Fruit fly (Drosophila melanogaster) whole organism, embryonic: ENCODE results near the gene CG46309.

Source experiments
- Adf1 ChIP-seq: fragments of 200-800 bp; sonication (Bioruptor generic); IDR thresholded peaks from 2 replicates; pipeline ENCODE4 v1.3.6; 2022; ENCODE audit warnings: missing biosample characterization, missing genetic modification characterization
- Antp ChIP-seq: fragments of 200-800 bp; sonication (Bioruptor generic); optimal IDR thresholded peaks from 3 replicates; lab custom pipeline; 2016; ENCODE audit warnings: missing biosample characterization, missing genetic modification characterization
- B-H1 ChIP-seq: fragments of 200-800 bp; sonication (Bioruptor generic); IDR thresholded peaks from 3 replicates; pipeline ENCODE4 v1.3.6; 2022; ENCODE audit warnings: missing biosample characterization, missing genetic modification characterization
- CG11085 ChIP-seq: fragments of 200-800 bp; sonication (Bioruptor generic); IDR thresholded peaks from 2 replicates; pipeline ENCODE4 v1.3.6; 2022; ENCODE audit warnings: missing biosample characterization, missing genetic modification characterization
- CG12155 ChIP-seq: fragments of 200-800 bp; sonication (Bioruptor generic); optimal IDR thresholded peaks from 3 replicates; lab custom pipeline; 2016; ENCODE audit warnings: missing biosample characterization, missing genetic modification characterization
- CG13424 ChIP-seq: fragments of 200-800 bp; sonication (Bioruptor generic); optimal IDR thresholded peaks from 2 replicates; lab custom pipeline; 2019; ENCODE audit warnings: missing biosample characterization, mild to moderate bottlenecking, missing genetic modification characterization, moderate library complexity
- CG14014 ChIP-seq: fragments of 200-800 bp; sonication (Bioruptor generic); IDR thresholded peaks from 2 replicates; pipeline ENCODE4 v1.3.6; 2022; ENCODE audit warnings: missing biosample characterization, missing genetic modification characterization
- CG1529 ChIP-seq: fragments of 200-800 bp; sonication (Bioruptor generic); optimal IDR thresholded peaks from 3 replicates; lab custom pipeline; 2018; ENCODE audit warnings: missing biosample characterization, missing genetic modification characterization
- CG1602 ChIP-seq: fragments of 200-800 bp; sonication (Bioruptor generic); optimal IDR thresholded peaks from 3 replicates; lab custom pipeline; 2016; ENCODE audit warnings: missing biosample characterization, missing genetic modification characterization
- CG1647 ChIP-seq: fragments of 200-800 bp; sonication (Bioruptor generic); optimal IDR thresholded peaks from 3 replicates; lab custom pipeline; 2016; ENCODE audit warnings: missing biosample characterization, missing genetic modification characterization
- CG2129 ChIP-seq: fragments of 200-800 bp; sonication (Bioruptor generic); IDR thresholded peaks from 2 replicates; pipeline ENCODE4 v1.3.6; 2022; ENCODE audit warnings: missing biosample characterization, missing genetic modification characterization; ENCODE audit not compliant: partially characterized antibody
- CG2202 ChIP-seq: fragments of 200-800 bp; sonication (Bioruptor generic); optimal IDR thresholded peaks from 2 replicates; lab custom pipeline; 2018; ENCODE audit warnings: missing biosample characterization, mild to moderate bottlenecking, missing genetic modification characterization
- CG33557 ChIP-seq: fragments of 200-800 bp; sonication (Bioruptor generic); optimal IDR thresholded peaks from 2 replicates; lab custom pipeline; 2019; ENCODE audit warnings: missing biosample characterization, mild to moderate bottlenecking, missing genetic modification characterization, moderate library complexity
- CG34224 ChIP-seq: fragments of 200-800 bp; sonication (Bioruptor generic); IDR thresholded peaks from 3 replicates; pipeline ENCODE4 v1.3.6; 2022; ENCODE audit warnings: missing biosample characterization, missing genetic modification characterization; ENCODE audit not compliant: partially characterized antibody
- CG4820 ChIP-seq: fragments of 200-800 bp; sonication (Bioruptor generic); optimal IDR thresholded peaks from 3 replicates; lab custom pipeline; 2016; ENCODE audit warnings: missing biosample characterization, missing genetic modification characterization
- CG5953 ChIP-seq: fragments of 200-800 bp; sonication (Bioruptor generic); IDR thresholded peaks from 2 replicates; pipeline ENCODE4 v1.3.6; 2022; ENCODE audit warnings: missing biosample characterization, missing genetic modification characterization
- CG6654 ChIP-seq: fragments of 200-800 bp; sonication (Bioruptor generic); optimal IDR thresholded peaks from 2 replicates; lab custom pipeline; 2017; ENCODE audit warnings: missing biosample characterization, mild to moderate bottlenecking, missing genetic modification characterization
- CG7987 ChIP-seq: fragments of 200-800 bp; sonication (Bioruptor generic); optimal IDR thresholded peaks from 2 replicates; lab custom pipeline; 2018; ENCODE audit warnings: missing biosample characterization, mild to moderate bottlenecking, missing genetic modification characterization, moderate library complexity
- CG8944 ChIP-seq: fragments of 200-800 bp; sonication (Bioruptor generic); optimal IDR thresholded peaks from 3 replicates; lab custom pipeline; 2016; ENCODE audit warnings: missing biosample characterization, missing genetic modification characterization
- CG9876 ChIP-seq: fragments of 200-800 bp; sonication (Bioruptor generic); optimal IDR thresholded peaks from 2 replicates; lab custom pipeline; 2016; ENCODE audit warnings: missing biosample characterization, missing genetic modification characterization
- Camta ChIP-seq: fragments of 200-800 bp; sonication (Bioruptor generic); optimal IDR thresholded peaks from 2 replicates; lab custom pipeline; 2016; ENCODE audit warnings: missing biosample characterization, missing genetic modification characterization
- CoRest ChIP-seq: fragments of 200-800 bp; sonication (Bioruptor generic); optimal IDR thresholded peaks from 3 replicates; lab custom pipeline; 2018; ENCODE audit warnings: missing biosample characterization, mild to moderate bottlenecking, missing genetic modification characterization, moderate library complexity
- Dbx ChIP-seq: fragments of 200-800 bp; sonication (Bioruptor generic); IDR thresholded peaks from 3 replicates; pipeline ENCODE4 v1.3.6; 2022; ENCODE audit warnings: missing biosample characterization, missing genetic modification characterization
- Deaf1 ChIP-seq: fragments of 200-800 bp; optimal IDR thresholded peaks from 3 replicates; lab custom pipeline; 2019; ENCODE audit warnings: missing biosample characterization, mild to moderate bottlenecking, missing genetic modification characterization, moderate library complexity
- Dip3 ChIP-seq: fragments of 200-800 bp; sonication (Bioruptor generic); optimal IDR thresholded peaks from 3 replicates; lab custom pipeline; 2016; ENCODE audit warnings: missing biosample characterization, missing genetic modification characterization
- E2f1 ChIP-seq: fragments of 200-800 bp; sonication (Bioruptor generic); IDR thresholded peaks from 2 replicates; pipeline ENCODE4 v1.3.6; 2022; ENCODE audit warnings: missing biosample characterization, missing genetic modification characterization
- Ets65A ChIP-seq: fragments of 200-800 bp; sonication (Bioruptor generic); peaks from one replicate; lab custom pipeline; 2016; ENCODE audit warnings: missing biosample characterization, missing genetic modification characterization
- Kr ChIP-seq: fragments of 200-800 bp; sonication (Bioruptor generic); optimal IDR thresholded peaks from 2 replicates; lab custom pipeline; 2017; ENCODE audit warnings: missing biosample characterization, mild to moderate bottlenecking, missing genetic modification characterization
- MTF-1 ChIP-seq: fragments of 200-800 bp; sonication (Bioruptor generic); optimal IDR thresholded peaks from 2 replicates; lab custom pipeline; 2018; ENCODE audit warnings: missing biosample characterization, mild to moderate bottlenecking, missing genetic modification characterization, borderline replicate concordance
- Optix ChIP-seq: fragments of 200-800 bp; sonication (Bioruptor generic); IDR thresholded peaks from 3 replicates; pipeline ENCODE4 v1.3.6; 2022; ENCODE audit warnings: missing biosample characterization, missing genetic modification characterization
- Sin3A ChIP-seq: fragments of >200 bp; optimal IDR thresholded peaks from 2 replicates; lab custom pipeline; 2018
- Sox102F ChIP-seq: fragments of 200-800 bp; sonication (Bioruptor generic); optimal IDR thresholded peaks from 2 replicates; lab custom pipeline; 2018; ENCODE audit warnings: missing biosample characterization, mild to moderate bottlenecking, missing genetic modification characterization, moderate library complexity
- Sry-β ChIP-seq: fragments of 200-800 bp; sonication (Bioruptor generic); optimal IDR thresholded peaks from 2 replicates; lab custom pipeline; 2018; ENCODE audit warnings: missing biosample characterization, mild to moderate bottlenecking, missing genetic modification characterization, moderate library complexity
- Stat92E ChIP-seq, 3 experiments: fragments of >200 bp in 2 of 3; fragments of 200-800 bp in 1 of 3; sonication (Bioruptor generic) in 1 of 3; optimal IDR thresholded peaks; 2 replicates each; lab custom pipeline; 2017 to 2019; ENCODE audit warnings: missing biosample characterization in 3 of 3, missing genetic modification characterization in 3 of 3, mild to moderate bottlenecking in 1 of 3, moderate library complexity in 1 of 3
- Xrp1 ChIP-seq: fragments of 200-800 bp; sonication (Bioruptor generic); IDR thresholded peaks from 2 replicates; pipeline ENCODE4 v1.3.6; 2022; ENCODE audit warnings: missing biosample characterization, missing genetic modification characterization
- ato ChIP-seq: fragments of 200-800 bp; sonication (Bioruptor generic); IDR thresholded peaks from 2 replicates; pipeline ENCODE4 v1.3.6; 2022; ENCODE audit warnings: missing biosample characterization, missing genetic modification characterization; ENCODE audit not compliant: partially characterized antibody
- bbx ChIP-seq: fragments of 200-800 bp; sonication (Bioruptor generic); IDR thresholded peaks from 2 replicates; pipeline ENCODE4 v1.3.6; 2022; ENCODE audit warnings: missing biosample characterization, missing genetic modification characterization; ENCODE audit not compliant: partially characterized antibody
- br ChIP-seq: fragments of >200 bp; optimal IDR thresholded peaks from 2 replicates; lab custom pipeline; 2017
- dysf ChIP-seq: fragments of 200-800 bp; sonication (Bioruptor generic); IDR thresholded peaks from 3 replicates; pipeline ENCODE4 v1.3.6; 2022; ENCODE audit warnings: missing biosample characterization, missing genetic modification characterization
- ems ChIP-seq: fragments of 200-800 bp; sonication (Bioruptor generic); optimal IDR thresholded peaks from 3 replicates; lab custom pipeline; 2016; ENCODE audit warnings: missing biosample characterization, missing genetic modification characterization
- fru ChIP-seq: fragments of >200 bp; optimal IDR thresholded peaks from 2 replicates; lab custom pipeline; 2017
- gsb-n ChIP-seq: fragments of 200-800 bp; sonication (Bioruptor generic); optimal IDR thresholded peaks from 3 replicates; lab custom pipeline; 2018; ENCODE audit warnings: missing biosample characterization, mild to moderate bottlenecking, missing genetic modification characterization
- lov ChIP-seq, 2 experiments: fragments of 200-800 bp in 1 of 2; fragments of >200 bp in 1 of 2; sonication (Bioruptor generic) in 1 of 2; IDR thresholded peaks in 1 of 2; optimal IDR thresholded peaks in 1 of 2; 2 replicates in 1 of 2; 3 replicates in 1 of 2; pipeline versions ENCODE4 v1.3.6 to Lab custom; 2017 to 2022; ENCODE audit warnings: missing biosample characterization in 1 of 2, missing genetic modification characterization in 1 of 2
- pho ChIP-seq: fragments of 200-800 bp; sonication (Bioruptor generic); optimal IDR thresholded peaks from 2 replicates; lab custom pipeline; 2016; ENCODE audit warnings: missing biosample characterization, missing genetic modification characterization
- repo ChIP-seq: fragments of 200-800 bp; sonication (Bioruptor generic); optimal IDR thresholded peaks from 2 replicates; lab custom pipeline; 2016; ENCODE audit warnings: missing biosample characterization, missing genetic modification characterization
- run ChIP-seq: fragments of 200-800 bp; sonication (Bioruptor generic); optimal IDR thresholded peaks from 3 replicates; lab custom pipeline; 2018; ENCODE audit warnings: missing biosample characterization, mild to moderate bottlenecking, missing genetic modification characterization
- scrt ChIP-seq: fragments of 200-800 bp; sonication (Bioruptor generic); optimal IDR thresholded peaks from 2 replicates; lab custom pipeline; 2018; ENCODE audit warnings: missing biosample characterization, mild to moderate bottlenecking, missing genetic modification characterization, moderate library complexity
- sens ChIP-seq: fragments of 200-800 bp; sonication (Bioruptor generic); peaks from one replicate; lab custom pipeline; 2016; ENCODE audit warnings: missing biosample characterization, missing genetic modification characterization
- tin ChIP-seq: fragments of 200-800 bp; sonication (Bioruptor generic); optimal IDR thresholded peaks from 3 replicates; lab custom pipeline; 2016; ENCODE audit warnings: missing biosample characterization, missing genetic modification characterization
- tx ChIP-seq: fragments of 200-800 bp; sonication (Bioruptor generic); optimal IDR thresholded peaks from 2 replicates; lab custom pipeline; 2016; ENCODE audit warnings: missing biosample characterization, missing genetic modification characterization
- zf30C ChIP-seq: fragments of 200-800 bp; sonication (Bioruptor generic); optimal IDR thresholded peaks from 3 replicates; lab custom pipeline; 2018; ENCODE audit warnings: missing biosample characterization, mild to moderate bottlenecking, missing genetic modification characterization

The CG46309 gene

dm6 chr2L:16286360-16287005 is 34.9 kb upstream of the CG46309 start (continued):
- peak; percentile 67 for TF ChIP-seq Deaf1 (tag; lab: Kevin White, UChicago)
- TF ChIP-seq Xrp1 (GFP tag; lab: Robert Waterston, UW), result no peak
- peak; percentile 85 for TF ChIP-seq pho (GFP tag; lab: Kevin White, UChicago)
- TF ChIP-seq CG14014 (GFP tag; lab: Robert Waterston, UW), result no peak
- no peak for TF ChIP-seq zf30C
- TF ChIP-seq tx, result peak; percentile 82
- TF ChIP-seq CoRest (tag; lab: Kevin White, UChicago), result peak; percentile 80
- TF ChIP-seq CG1529 (GFP tag; lab: Kevin White, UChicago), result peak; percentile 70
- no peak for TF ChIP-seq Stat92E (GFP tag; optimal IDR thresholded peaks at IDR 0.05; lab: Kevin White, UChicago)
- peak; percentile 53 for TF ChIP-seq CG8944
- peak; percentile 87 for TF ChIP-seq Sox102F (GFP tag; lab: Kevin White, UChicago)
- TF ChIP-seq fru (lab: Kevin White, UChicago), result no peak
- peak; percentile 63 for TF ChIP-seq CG4820
- no peak for TF ChIP-seq br (lab: Kevin White, UChicago)
- no peak for TF ChIP-seq Adf1
- TF ChIP-seq CG9876 (GFP tag; lab: Kevin White, UChicago), result peak; percentile 68
- TF ChIP-seq Optix (GFP tag; lab: Robert Waterston, UW), result no peak
- TF ChIP-seq CG33557 (GFP tag; lab: Kevin White, UChicago), result peak; percentile 39
- TF ChIP-seq CG11085 (GFP tag; lab: Robert Waterston, UW), result no peak
- no peak for TF ChIP-seq Kr (GFP tag; lab: Kevin White, UChicago)
- no peak for TF ChIP-seq lov (optimal IDR thresholded peaks at IDR 0.05; lab: Kevin White, UChicago)
- TF ChIP-seq lov (GFP tag; IDR thresholded peaks at IDR 0.05; lab: Robert Waterston, UW), result no peak
- TF ChIP-seq run (tag; lab: Kevin White, UChicago), result peak; percentile 74
- TF ChIP-seq CG1647, result peak; percentile 51
- TF ChIP-seq scrt, result peak; percentile 69
- peak; percentile 92 for TF ChIP-seq Ets65A (GFP tag; lab: Kevin White, UChicago)
- no peak for TF ChIP-seq CG2129
- TF ChIP-seq ato (GFP tag; lab: Robert Waterston, UW), result no peak
- peak; percentile 79 for TF ChIP-seq CG1602 (GFP tag; lab: Kevin White, UChicago)
- peak; percentile 50 for TF ChIP-seq CG2202 (tag; lab: Kevin White, UChicago)
- no peak for TF ChIP-seq E2f1 (GFP tag; lab: Robert Waterston, UW)
- TF ChIP-seq bbx (GFP tag; lab: Robert Waterston, UW), result no peak
- TF ChIP-seq CG34224 (GFP tag; lab: Robert Waterston, UW), result no peak
- TF ChIP-seq CG12155, result peak; percentile 77
- peak; percentile 51 for TF ChIP-seq tin (GFP tag; lab: Kevin White, UChicago)
- peak; percentile 83 for TF ChIP-seq Dip3 (GFP tag; lab: Kevin White, UChicago)
- TF ChIP-seq sens (GFP tag; lab: Kevin White, UChicago), result peak; percentile 95
- no peak for TF ChIP-seq CG5953
- TF ChIP-seq Dbx, result no peak
- TF ChIP-seq CG13424 (tag; lab: Kevin White, UChicago), result peak; percentile 82
- peak; percentile 13 for TF ChIP-seq MTF-1 (GFP tag; lab: Kevin White, UChicago)
- TF ChIP-seq Antp, result peak; percentile 67
- no peak for TF ChIP-seq dysf (GFP tag; lab: Robert Waterston, UW)
- peak; percentile 69 for TF ChIP-seq CG7987 (GFP tag; lab: Kevin White, UChicago)
- TF ChIP-seq B-H1 (GFP tag; lab: Robert Waterston, UW), result no peak
- no peak for TF ChIP-seq Sin3A
- TF ChIP-seq ems (GFP tag; lab: Kevin White, UChicago), result peak; percentile 21
- peak; percentile 79 for TF ChIP-seq Camta (GFP tag; lab: Kevin White, UChicago)
- TF ChIP-seq Sry-β (GFP tag; lab: Kevin White, UChicago), result peak; percentile 86
- TF ChIP-seq gsb-n (tag; lab: Kevin White, UChicago), result peak; percentile 61
- peak; percentile 72 for TF ChIP-seq CG6654
- TF ChIP-seq repo (GFP tag; lab: Kevin White, UChicago), result peak; percentile 32
